Worm (Caenorhabditis elegans) whole organism, L2 larva: Measurements from ENCODE around the gene lido-11.

Source experiments
- ZK546.5 ChIP-seq: sonication (generic microtip); optimal IDR thresholded peaks from 2 replicates; lab custom pipeline; 2017; ENCODE audit warnings: missing biosample characterization, missing genetic modification characterization
- ama-1 ChIP-seq: fragments of 150-350 bp; optimal IDR thresholded peaks from 2 replicates; lab custom pipeline; 2018; ENCODE audit warnings: inconsistent platforms
- egl-27 ChIP-seq: sonication (generic microtip); optimal IDR thresholded peaks from 3 replicates; lab custom pipeline; 2017; ENCODE audit warnings: missing biosample characterization, missing genetic modification reagents, missing genetic modification characterization
- mdl-1 ChIP-seq, 2 experiments: fragments of 150-350 bp in 1 of 2; sonication (generic microtip) in 1 of 2; optimal IDR thresholded peaks; 2 replicates each; lab custom pipeline; 2017; ENCODE audit warnings: missing biosample characterization in 2 of 2, missing genetic modification characterization in 2 of 2
- nhr-11 ChIP-seq: fragments of 150-350 bp; optimal IDR thresholded peaks from 2 replicates; lab custom pipeline; 2014; ENCODE audit warnings: missing biosample characterization, missing genetic modification characterization
- nhr-12 ChIP-seq: fragments of 150-350 bp; optimal IDR thresholded peaks from 2 replicates; lab custom pipeline; 2014; ENCODE audit warnings: missing biosample characterization, missing genetic modification characterization
- snpc-4 ChIP-seq: fragments of 150-350 bp; optimal IDR thresholded peaks from 2 replicates; lab custom pipeline; 2014; ENCODE audit warnings: missing biosample characterization, missing genetic modification characterization
- unc-39 ChIP-seq: fragments of 150-350 bp; optimal IDR thresholded peaks from 2 replicates; lab custom pipeline; 2014; ENCODE audit warnings: missing biosample characterization, missing genetic modification characterization
- unc-62 ChIP-seq: fragments of 150-350 bp; optimal IDR thresholded peaks from 2 replicates; lab custom pipeline; 2014; ENCODE audit warnings: missing biosample characterization, missing genetic modification reagents, missing genetic modification characterization

- no peak for TF ChIP-seq ama-1 (lab: Kevin White, UChicago)
- TF ChIP-seq snpc-4 = no peak
- TF ChIP-seq nhr-11 (tag; lab: Kevin White, UChicago) = no peak
- TF ChIP-seq unc-62 = no peak
- TF ChIP-seq nhr-12 (tag; lab: Kevin White, UChicago) = no peak
- no peak for TF ChIP-seq mdl-1 (tag; optimal IDR thresholded peaks at IDR 0.05; lab: Kevin White, UChicago)
- TF ChIP-seq unc-39 (tag; lab: Kevin White, UChicago) = no peak
- TF ChIP-seq ZK546.5 (tag; lab: Kevin White, UChicago) = no peak
- no peak for TF ChIP-seq egl-27 (tag; lab: Kevin White, UChicago)
These were observed 18.3 kb upstream of the lido-11 start for ce11 chrII:2985446-2985845.
